Worm (Caenorhabditis elegans) whole organism, late embryonic: ENCODE results near the gene ZK899.6.

Source experiments
- eyg-1 ChIP-seq: sonication (generic microtip); optimal IDR thresholded peaks from 2 replicates; lab custom pipeline; 2016; ENCODE audit warnings: missing genotype, missing genetic modification characterization, missing compliant biosample characterization
- fkh-10 ChIP-seq: fragments of 150-350 bp; optimal IDR thresholded peaks from 2 replicates; lab custom pipeline; 2014; ENCODE audit warnings: missing biosample characterization, missing genetic modification reagents, missing genetic modification characterization
- pag-3 ChIP-seq: sonication (generic microtip); optimal IDR thresholded peaks from 2 replicates; lab custom pipeline; 2016; ENCODE audit warnings: missing compliant biosample characterization, missing genetic modification characterization, borderline replicate concordance
- pha-4 ChIP-seq: fragments of 150-350 bp; optimal IDR thresholded peaks from 2 replicates; lab custom pipeline; 2018; ENCODE audit warnings: missing biosample characterization, missing genetic modification reagents, missing genetic modification characterization
- pqm-1 ChIP-seq: sonication (generic microtip); optimal IDR thresholded peaks from 2 replicates; lab custom pipeline; 2016; ENCODE audit warnings: missing genetic modification characterization, missing compliant biosample characterization
- pros-1 ChIP-seq: fragments of 150-350 bp; optimal IDR thresholded peaks from 2 replicates; lab custom pipeline; 2014; ENCODE audit warnings: missing biosample characterization, missing genetic modification reagents, missing genetic modification characterization
- tbx-2 ChIP-seq: sonication (generic microtip); optimal IDR thresholded peaks from 2 replicates; lab custom pipeline; 2016; ENCODE audit warnings: missing genetic modification characterization, missing compliant biosample characterization
- tbx-7 ChIP-seq: sonication (generic microtip); optimal IDR thresholded peaks from 2 replicates; lab custom pipeline; 2016; ENCODE audit warnings: missing genotype, missing genetic modification characterization, missing compliant biosample characterization

DNA sequence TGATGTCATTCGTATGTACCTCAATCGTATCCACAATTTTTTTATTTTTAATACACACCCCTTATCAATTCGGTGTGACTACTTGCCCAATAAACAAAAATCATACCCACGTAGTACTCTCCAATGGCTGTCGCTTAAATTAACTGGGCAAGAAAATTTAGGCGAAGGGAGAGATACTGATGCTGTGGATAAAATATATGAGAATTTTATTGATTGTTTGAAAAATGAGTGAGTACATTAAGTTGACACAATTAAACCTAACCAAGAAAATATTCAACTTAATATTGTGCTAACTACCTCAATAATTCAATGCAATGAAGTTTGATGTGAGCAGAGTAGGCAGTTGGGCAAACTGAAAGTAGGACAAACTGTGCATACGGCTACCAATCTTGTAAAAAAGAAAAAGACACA lies 2.6 kb downstream of the ZK899.6 start:
- peak; percentile 85 for TF ChIP-seq tbx-2 (tag; lab: Kevin White, UChicago)
- peak; percentile 86 for TF ChIP-seq fkh-10 (GFP tag; lab: Kevin White, UChicago)
- TF ChIP-seq tbx-7, result peak; percentile 47
- TF ChIP-seq pros-1, result peak; percentile 23
- TF ChIP-seq eyg-1 (tag; lab: Kevin White, UChicago), result no peak
- TF ChIP-seq pqm-1 (tag; lab: Kevin White, UChicago), result peak; percentile 81
- TF ChIP-seq pha-4, result no peak
- no peak for TF ChIP-seq pag-3 (tag; lab: Kevin White, UChicago)
